Worm (Caenorhabditis elegans) whole organism, L1 larva: ENCODE measurements around the gene tftc-3.

Experiments
- aha-1 ChIP-seq: fragments of 150-350 bp; optimal IDR thresholded peaks from 2 replicates; lab custom pipeline; 2014; ENCODE audit warnings: missing biosample characterization, missing genetic modification characterization
- elt-3 ChIP-seq, 6 experiments: fragments of 150-350 bp in 1 of 6; sonication (generic microtip); optimal IDR thresholded peaks; 2 replicates each; lab custom pipeline; 2017 to 2018; ENCODE audit warnings: missing biosample characterization in 6 of 6, missing genetic modification characterization in 6 of 6, inconsistent platforms in 1 of 6
- fos-1 ChIP-seq: fragments of 150-350 bp; optimal IDR thresholded peaks from 2 replicates; lab custom pipeline; 2014; ENCODE audit warnings: missing biosample characterization, missing genetic modification characterization
- irx-1 ChIP-seq: sonication (generic microtip); optimal IDR thresholded peaks from 2 replicates; lab custom pipeline; 2016; ENCODE audit warnings: missing genetic modification characterization, missing compliant biosample characterization
- lin-35 ChIP-seq, 2 experiments: fragments of 150-350 bp; optimal IDR thresholded peaks; 2 replicates each; lab custom pipeline; 2014; ENCODE audit warnings: missing biosample characterization in 2 of 2, missing genetic modification characterization in 2 of 2, missing genetic modification reagents in 2 of 2
- nhr-12 ChIP-seq: sonication (generic microtip); optimal IDR thresholded peaks from 2 replicates; lab custom pipeline; 2017; ENCODE audit warnings: missing biosample characterization, missing genetic modification characterization
- nhr-237 ChIP-seq: fragments of 150-350 bp; optimal IDR thresholded peaks from 2 replicates; lab custom pipeline; 2014; ENCODE audit warnings: missing biosample characterization, missing genetic modification characterization
- nhr-77 ChIP-seq: fragments of 150-350 bp; optimal IDR thresholded peaks from 2 replicates; lab custom pipeline; 2014; ENCODE audit warnings: missing biosample characterization, missing genetic modification characterization
- pag-3 ChIP-seq: sonication (generic microtip); optimal IDR thresholded peaks from 2 replicates; lab custom pipeline; 2017; ENCODE audit warnings: missing genetic modification characterization, mild to moderate bottlenecking, missing compliant biosample characterization, antibody characterized with exemption, borderline replicate concordance; ENCODE audit not compliant: insufficient read depth
- pqm-1 ChIP-seq: sonication (generic microtip); optimal IDR thresholded peaks from 3 replicates; lab custom pipeline; 2017; ENCODE audit warnings: missing biosample characterization, missing genetic modification characterization
- snpc-4 ChIP-seq: fragments of 150-350 bp; optimal IDR thresholded peaks from 2 replicates; lab custom pipeline; 2014; ENCODE audit warnings: missing biosample characterization, missing genetic modification characterization
- unc-62 ChIP-seq: fragments of 150-350 bp; optimal IDR thresholded peaks from 2 replicates; lab custom pipeline; 2014; ENCODE audit warnings: missing biosample characterization, missing genetic modification reagents, missing genetic modification characterization
- ztf-11 ChIP-seq, 2 experiments: sonication (generic microtip); optimal IDR thresholded peaks; 2 replicates each; lab custom pipeline; 2016 to 2017; ENCODE audit warnings: missing genetic modification characterization in 2 of 2, missing biosample characterization in 1 of 2, missing compliant biosample characterization in 1 of 2

DNA sequence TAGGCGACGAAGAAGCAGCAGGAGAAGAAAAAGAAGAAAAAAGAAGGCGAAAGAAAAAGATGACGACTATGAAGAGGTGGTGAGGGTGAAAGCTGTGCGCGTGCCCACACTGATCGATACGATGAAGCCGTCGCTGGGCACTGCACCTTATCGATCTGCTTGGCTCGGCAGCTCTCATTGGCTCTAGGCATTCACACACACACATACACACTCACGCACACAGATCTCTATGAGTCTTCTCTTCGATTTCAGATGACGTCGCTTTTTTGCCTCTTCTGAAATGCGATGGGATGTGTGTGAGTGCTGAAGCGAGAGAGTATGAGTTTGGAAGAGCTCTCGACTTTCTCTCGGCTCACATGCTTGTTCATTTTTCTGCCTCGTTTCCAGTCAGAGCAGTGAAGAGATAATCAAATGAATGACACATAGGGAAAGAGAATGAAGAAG, 35.5 kb downstream of the tftc-3 start:
- peak in 1 of 2 experiments; percentile 25 for TF ChIP-seq ztf-11 (tag; optimal IDR thresholded peaks at IDR 0.05; lab: Kevin White, UChicago)
- TF ChIP-seq unc-62 (GFP tag; lab: Kevin White, UChicago) = no peak
- TF ChIP-seq elt-3 (tag; optimal IDR thresholded peaks at IDR 0.05; lab: Kevin White, UChicago) = no peak
- peak; percentile 45 for TF ChIP-seq snpc-4 (tag; lab: Kevin White, UChicago)
- TF ChIP-seq lin-35 (GFP tag; optimal IDR thresholded peaks at IDR 0.05; lab: Kevin White, UChicago) = peak in 1 of 2 experiments; percentile 62
- TF ChIP-seq pag-3 = no peak
- TF ChIP-seq fos-1 (tag; lab: Kevin White, UChicago) = peak; percentile 74
- no peak for TF ChIP-seq aha-1 (tag; lab: Kevin White, UChicago)
- no peak for TF ChIP-seq nhr-12 (tag; lab: Kevin White, UChicago)
- no peak for TF ChIP-seq nhr-77 (tag; lab: Kevin White, UChicago)
- TF ChIP-seq irx-1 (tag; lab: Kevin White, UChicago) = peak; percentile 55
- no peak for TF ChIP-seq pqm-1 (tag; lab: Kevin White, UChicago)
- TF ChIP-seq nhr-237 (tag; lab: Kevin White, UChicago) = peak; percentile 24
